Worm (Caenorhabditis elegans) whole organism, L4 larva: ENCODE data around the gene M151.3.

Experiments
- D1046.2 ChIP-seq: fragments of 200-800 bp; sonication (Bioruptor generic); IDR thresholded peaks from 2 replicates; pipeline ENCODE4 v1.3.6; 2022; ENCODE audit warnings: missing genetic modification characterization, missing compliant biosample characterization
- F44E2.7 ChIP-seq: fragments of 200-800 bp; sonication (Bioruptor generic); IDR thresholded peaks from 2 replicates; pipeline ENCODE4 v2.1.2; 2022; ENCODE audit warnings: missing genetic modification characterization, missing compliant biosample characterization
- Y105C5A.15 ChIP-seq: fragments of 200-800 bp; sonication (Bioruptor generic); IDR thresholded peaks from 2 replicates; pipeline ENCODE4 v1.3.6; 2022; ENCODE audit warnings: missing genetic modification characterization, missing compliant biosample characterization
- ZK546.5 ChIP-seq, 2 experiments: sonication (generic microtip); optimal IDR thresholded peaks; 2 replicates each; lab custom pipeline; 2017; ENCODE audit warnings: missing biosample characterization in 2 of 2, missing genetic modification characterization in 2 of 2
- aly-2 ChIP-seq: sonication (generic microtip); optimal IDR thresholded peaks from 2 replicates; lab custom pipeline; 2018; ENCODE audit warnings: missing biosample characterization, missing genetic modification characterization
- arid-1 ChIP-seq: fragments of 200-800 bp; sonication (Bioruptor generic); conservative IDR thresholded peaks from 2 replicates; pipeline ENCODE4 v1.3.6; 2022; ENCODE audit warnings: missing genetic modification reagents, missing genetic modification characterization, missing compliant biosample characterization
- attf-4 ChIP-seq: sonication (generic microtip); optimal IDR thresholded peaks from 3 replicates; lab custom pipeline; 2017; ENCODE audit warnings: missing biosample characterization, missing genetic modification characterization
- ceh-20 ChIP-seq: fragments of 200-800 bp; sonication (Bioruptor generic); IDR thresholded peaks from 2 replicates; pipeline ENCODE4 v1.3.6; 2022; ENCODE audit warnings: missing genetic modification reagents, missing genetic modification characterization, missing compliant biosample characterization
- ceh-28 ChIP-seq: fragments of 150-350 bp; optimal IDR thresholded peaks from 2 replicates; lab custom pipeline; 2014; ENCODE audit warnings: missing biosample characterization, missing genetic modification reagents, missing genetic modification characterization
- ceh-32 ChIP-seq: sonication (generic microtip); optimal IDR thresholded peaks from 2 replicates; lab custom pipeline; 2016; ENCODE audit warnings: mild to moderate bottlenecking, missing genetic modification characterization, missing compliant biosample characterization; ENCODE audit not compliant: poor library complexity
- ceh-62 ChIP-seq: sonication (generic microtip); optimal IDR thresholded peaks from 2 replicates; lab custom pipeline; 2017; ENCODE audit warnings: missing biosample characterization, missing genetic modification characterization
- ces-1 ChIP-seq: fragments of 150-350 bp; sonication (generic microtip); optimal IDR thresholded peaks from 4 replicates; lab custom pipeline; 2014; ENCODE audit warnings: missing biosample characterization, missing genetic modification reagents, missing genetic modification characterization
- ctbp-1 ChIP-seq: fragments of 200-800 bp; sonication (Bioruptor generic); IDR thresholded peaks from 2 replicates; pipeline ENCODE4 v1.3.6; 2022; ENCODE audit warnings: missing genetic modification reagents, missing genetic modification characterization, missing compliant biosample characterization
- daf-16 ChIP-seq, 3 experiments: sonication (generic microtip); optimal IDR thresholded peaks; 2 replicates each; lab custom pipeline; 2016 to 2017; ENCODE audit warnings: missing genetic modification characterization in 3 of 3, missing genetic modification reagents in 3 of 3, mild to moderate bottlenecking in 2 of 3, missing compliant biosample characterization in 2 of 3, missing biosample characterization in 1 of 3, moderate library complexity in 1 of 3
- daf-8 ChIP-seq: fragments of 200-800 bp; sonication (Bioruptor generic); IDR thresholded peaks from 2 replicates; pipeline ENCODE4 v1.3.6; 2022; ENCODE audit warnings: missing genetic modification characterization, missing compliant biosample characterization
- dmd-8 ChIP-seq: fragments of 200-800 bp; sonication (Bioruptor generic); IDR thresholded peaks from 2 replicates; pipeline ENCODE4 v1.3.6; 2022; ENCODE audit warnings: missing genetic modification characterization, missing compliant biosample characterization
- egl-43 ChIP-seq: fragments of 200-800 bp; sonication (Bioruptor generic); IDR thresholded peaks from 2 replicates; pipeline ENCODE4 v1.3.6; 2022; ENCODE audit warnings: missing genetic modification reagents, missing genetic modification characterization, missing compliant biosample characterization
- fkh-10 ChIP-seq: fragments of 150-350 bp; optimal IDR thresholded peaks from 2 replicates; lab custom pipeline; 2014; ENCODE audit warnings: missing biosample characterization, missing genetic modification reagents, missing genetic modification characterization
- gei-8 ChIP-seq: fragments of 200-800 bp; sonication (Bioruptor generic); optimal IDR thresholded peaks from 2 replicates; lab custom pipeline; 2018; ENCODE audit warnings: mild to moderate bottlenecking, missing genetic modification characterization, missing compliant biosample characterization
- lin-13 ChIP-seq: fragments of 150-350 bp; optimal IDR thresholded peaks from 2 replicates; lab custom pipeline; 2014; ENCODE audit warnings: missing biosample characterization, missing genetic modification reagents, missing genetic modification characterization
- mdl-1 ChIP-seq, 2 experiments: fragments of 150-350 bp in 1 of 2; sonication (generic microtip) in 1 of 2; optimal IDR thresholded peaks; 2 replicates each; lab custom pipeline; 2014 to 2017; ENCODE audit warnings: missing biosample characterization in 2 of 2, missing genetic modification characterization in 2 of 2
- mep-1 ChIP-seq: fragments of 150-350 bp; sonication (generic microtip); optimal IDR thresholded peaks from 3 replicates; lab custom pipeline; 2014; ENCODE audit warnings: missing biosample characterization, missing genetic modification characterization
- mxl-2 ChIP-seq: fragments of 200-800 bp; sonication (Bioruptor generic); conservative IDR thresholded peaks from 2 replicates; pipeline ENCODE4 v1.3.6; 2022; ENCODE audit warnings: missing genetic modification reagents, missing genetic modification characterization, missing compliant biosample characterization
- mxl-3 ChIP-seq: fragments of 200-800 bp; sonication (Bioruptor generic); optimal IDR thresholded peaks from 2 replicates; lab custom pipeline; 2018; ENCODE audit warnings: mild to moderate bottlenecking, missing genetic modification characterization, missing compliant biosample characterization
- nhr-102 ChIP-seq: sonication (generic microtip); optimal IDR thresholded peaks from 2 replicates; lab custom pipeline; 2016; ENCODE audit warnings: mild to moderate bottlenecking, missing genetic modification characterization, moderate library complexity, missing compliant biosample characterization
- nhr-11 ChIP-seq: fragments of 150-350 bp; optimal IDR thresholded peaks from 2 replicates; lab custom pipeline; 2014; ENCODE audit warnings: missing biosample characterization, missing genetic modification characterization
- nhr-111 ChIP-seq: fragments of 200-800 bp; sonication (Bioruptor generic); optimal IDR thresholded peaks from 2 replicates; lab custom pipeline; 2018; ENCODE audit warnings: mild to moderate bottlenecking, missing genetic modification characterization, missing compliant biosample characterization
- nhr-237 ChIP-seq: sonication (generic microtip); optimal IDR thresholded peaks from 2 replicates; lab custom pipeline; 2017; ENCODE audit warnings: missing biosample characterization, missing genetic modification characterization
- nhr-28 ChIP-seq: fragments of 150-350 bp; optimal IDR thresholded peaks from 2 replicates; lab custom pipeline; 2014; ENCODE audit warnings: missing biosample characterization, missing genetic modification characterization
- nhr-42 ChIP-seq: fragments of 200-800 bp; sonication (Bioruptor generic); IDR thresholded peaks from 2 replicates; pipeline ENCODE4 v1.3.6; 2022; ENCODE audit warnings: missing genetic modification characterization, missing compliant biosample characterization
- pqm-1 ChIP-seq: sonication (generic microtip); optimal IDR thresholded peaks from 2 replicates; lab custom pipeline; 2017; ENCODE audit warnings: missing biosample characterization, missing genetic modification characterization
- set-16 ChIP-seq: fragments of 200-800 bp; sonication (Bioruptor generic); IDR thresholded peaks from 2 replicates; pipeline ENCODE4 v1.3.6; 2022; ENCODE audit warnings: missing genetic modification reagents, missing genetic modification characterization, missing compliant biosample characterization
- skn-1 ChIP-seq: fragments of 150-350 bp; optimal IDR thresholded peaks from 2 replicates; lab custom pipeline; 2014; ENCODE audit warnings: missing biosample characterization, missing genetic modification characterization
- unc-130 ChIP-seq: sonication (generic microtip); optimal IDR thresholded peaks from 2 replicates; lab custom pipeline; 2016; ENCODE audit warnings: missing genetic modification reagents, missing genetic modification characterization, missing compliant biosample characterization
- unc-62 ChIP-seq, 3 experiments: fragments of 150-350 bp in 1 of 3; sonication (generic microtip); optimal IDR thresholded peaks in 2 of 3; peaks in 1 of 3; 1 replicate in 1 of 3; 2 replicates in 2 of 3; lab custom pipeline; 2014 to 2017; ENCODE audit warnings: missing biosample characterization in 3 of 3, missing genetic modification characterization in 3 of 3, missing genetic modification reagents in 3 of 3, missing genotype in 1 of 3
- zag-1 ChIP-seq: fragments of 150-350 bp; optimal IDR thresholded peaks from 2 replicates; lab custom pipeline; 2014; ENCODE audit warnings: missing biosample characterization, missing genetic modification characterization
- zfp-2 ChIP-seq: sonication (generic microtip); optimal IDR thresholded peaks from 2 replicates; lab custom pipeline; 2016; ENCODE audit warnings: mild to moderate bottlenecking, missing genetic modification characterization, missing compliant biosample characterization
- zfp-3 ChIP-seq: fragments of 200-800 bp; sonication (Bioruptor generic); conservative IDR thresholded peaks from 2 replicates; pipeline ENCODE4 v1.3.6; 2022; ENCODE audit warnings: missing genetic modification reagents, missing genetic modification characterization, missing compliant biosample characterization
- zip-11 ChIP-seq: fragments of 200-800 bp; sonication (Bioruptor generic); IDR thresholded peaks from 2 replicates; pipeline ENCODE4 v1.3.6; 2022; ENCODE audit warnings: missing genetic modification characterization, missing compliant biosample characterization
- ztf-7 ChIP-seq: fragments of 150-350 bp; optimal IDR thresholded peaks from 2 replicates; lab custom pipeline; 2014; ENCODE audit warnings: missing biosample characterization, missing genetic modification characterization

Gene M151.3

ce11 chrII:3641197-3641596 is 14.2 kb downstream of the M151.3 start, which contains the start of gene M151.1:
Gene M151.1 (plus strand): TSS chrII:3641497.
- TF ChIP-seq unc-130 (GFP tag; lab: Kevin White, UChicago): no peak
- no peak for TF ChIP-seq ztf-7 (tag; lab: Kevin White, UChicago)
- TF ChIP-seq mxl-2 (GFP tag; lab: Robert Waterston, UW): no peak
- no peak for TF ChIP-seq zip-11 (GFP tag; lab: Robert Waterston, UW)

- TF ChIP-seq attf-4 (tag; lab: Kevin White, UChicago) (no peak), nhr-111 (GFP tag; lab: Kevin White, UChicago) (no peak), lin-13 (GFP tag; lab: Kevin White, UChicago) (no peak), ces-1 (no peak), ztf-7 (tag; lab: Kevin White, UChicago) (no peak), Y105C5A.15 (no peak), gei-8 (GFP tag; lab: Kevin White, UChicago) (no peak), dmd-8 (no peak), nhr-28 (tag; lab: Kevin White, UChicago) (no peak), D1046.2 (no peak), nhr-42 (no peak), daf-8 (GFP tag; lab: Robert Waterston, UW) (no peak), mdl-1 (tag; optimal IDR thresholded peaks at IDR 0.05; lab: Kevin White, UChicago) (no peak), ceh-20 (GFP tag; lab: Robert Waterston, UW) (no peak), ceh-62 (no peak), nhr-11 (no peak), pqm-1 (tag; lab: Kevin White, UChicago) (no peak), aly-2 (tag; lab: Kevin White, UChicago) (no peak)
Observed at ce11 chrII:3647111-3647510, 20.1 kb downstream of the M151.3 start, which contains the start of gene fbxb-33. Gene fbxb-33 (plus strand): TSS chrII:3647411.

- TF ChIP-seq unc-62 (GFP tag; optimal IDR thresholded peaks at IDR 0.05 in 1 of 2; lab: Kevin White, UChicago): no peak
- TF ChIP-seq unc-62 (tag; optimal IDR thresholded peaks at IDR 0.05; lab: Kevin White, UChicago): no peak
- TF ChIP-seq arid-1 (GFP tag; lab: Robert Waterston, UW): no peak
- TF ChIP-seq mep-1 (tag; lab: Kevin White, UChicago): no peak
- no peak for TF ChIP-seq fkh-10 (GFP tag; lab: Kevin White, UChicago)
- no peak for TF ChIP-seq zip-11 (GFP tag; lab: Robert Waterston, UW)
- no peak for TF ChIP-seq nhr-28 (tag; lab: Kevin White, UChicago)
- TF ChIP-seq egl-43 (GFP tag; lab: Robert Waterston, UW): no peak
- no peak for TF ChIP-seq nhr-102 (tag; lab: Kevin White, UChicago)
- TF ChIP-seq ctbp-1: no peak
- no peak for TF ChIP-seq set-16 (GFP tag; lab: Robert Waterston, UW)
- TF ChIP-seq ZK546.5 (tag; optimal IDR thresholded peaks at IDR 0.05; lab: Kevin White, UChicago): no peak
- TF ChIP-seq zfp-2: no peak
- no peak for TF ChIP-seq ceh-32 (tag; lab: Kevin White, UChicago)
- TF ChIP-seq F44E2.7 (GFP tag; lab: Robert Waterston, UW): no peak
Observed at ce11 chrII:3655378-3655777, 28.4 kb downstream of the M151.3 start, which contains the start of gene F19B10.5. Gene F19B10.5 (plus strand): TSS chrII:3655678.

- TF ChIP-seq nhr-42 (no peak), unc-130 (GFP tag; lab: Kevin White, UChicago) (no peak), mxl-3 (GFP tag; lab: Kevin White, UChicago) (no peak), skn-1 (tag; lab: Kevin White, UChicago) (no peak), ceh-32 (tag; lab: Kevin White, UChicago) (no peak), egl-43 (GFP tag; lab: Robert Waterston, UW) (no peak), ces-1 (no peak), zfp-3 (GFP tag; lab: Robert Waterston, UW) (no peak), ceh-20 (GFP tag; lab: Robert Waterston, UW) (no peak), F44E2.7 (GFP tag; lab: Robert Waterston, UW) (no peak), daf-16 (GFP tag; optimal IDR thresholded peaks at IDR 0.05; lab: Kevin White, UChicago) (no peak), daf-16 (tag; optimal IDR thresholded peaks at IDR 0.05; lab: Kevin White, UChicago) (no peak), nhr-237 (no peak), ceh-28 (tag; lab: Kevin White, UChicago) (no peak), zag-1 (no peak)
Observed at ce11 chrII:3659776-3660175, 32.8 kb downstream of the M151.3 start, which contains the start of gene F19B10.4. Gene F19B10.4 (plus strand): TSS chrII:3660076.
